Worm (Caenorhabditis elegans) whole organism, young adult: ENCODE measurements around the gene lem-4.
"Not testable (repeated sequence)": the region's sequence is repeated elsewhere in the genome, so short reads cannot be mapped to it uniquely, and the experiment has no call there.

Source experiments
- ccch-3 ChIP-seq: fragments of 200-800 bp; sonication (Bioruptor generic); optimal IDR thresholded peaks from 2 replicates; lab custom pipeline; 2018; ENCODE audit warnings: mild to moderate bottlenecking, missing genetic modification characterization, missing compliant biosample characterization
- lsy-27 ChIP-seq: sonication (generic microtip); optimal IDR thresholded peaks from 2 replicates; lab custom pipeline; 2017; ENCODE audit warnings: missing genetic modification characterization, mild to moderate bottlenecking, missing compliant biosample characterization, antibody characterized with exemption, missing genotype, borderline replicate concordance; ENCODE audit not compliant: insufficient read depth
- mel-28 ChIP-seq: sonication (generic microtip); optimal IDR thresholded peaks from 2 replicates; lab custom pipeline; 2016; ENCODE audit warnings: borderline replicate concordance, mild to moderate bottlenecking, missing genetic modification characterization, missing compliant biosample characterization
- pha-4 ChIP-seq: fragments of 150-350 bp; sonication (generic microtip); optimal IDR thresholded peaks from 2 replicates; lab custom pipeline; 2014; ENCODE audit warnings: missing biosample characterization, missing genetic modification reagents, missing genetic modification characterization

ce11 chrIV:813341-813740 is 41.2 kb downstream of the lem-4 start:
- not testable (repeated sequence) for TF ChIP-seq lsy-27 (tag; lab: Kevin White, UChicago); pha-4 (tag; lab: Kevin White, UChicago); mel-28; ccch-3 (GFP tag; lab: Kevin White, UChicago)
